Fruit fly (Drosophila melanogaster) whole organism, wandering third instar larva: ENCODE data around the gene CG6126.

ENCODE experiments used
- Abd-B ChIP-seq: fragments of >200 bp; optimal IDR thresholded peaks from 2 replicates; lab custom pipeline; 2017; ENCODE audit warnings: missing biosample characterization, missing genetic modification characterization
- CG32264 ChIP-seq: fragments of 200-800 bp; sonication (Bioruptor generic); optimal IDR thresholded peaks from 2 replicates; lab custom pipeline; 2016; ENCODE audit warnings: missing biosample characterization, missing genetic modification characterization
- CG9705 ChIP-seq: fragments of 200-800 bp; sonication (Bioruptor generic); optimal IDR thresholded peaks from 2 replicates; lab custom pipeline; 2018; ENCODE audit warnings: missing biosample characterization, mild to moderate bottlenecking, missing genetic modification characterization
- CrebA ChIP-seq: fragments of 200-800 bp; sonication (Bioruptor generic); optimal IDR thresholded peaks from 2 replicates; lab custom pipeline; 2016; ENCODE audit warnings: missing biosample characterization, mild to moderate bottlenecking, missing genetic modification characterization, borderline replicate concordance
- Dfd ChIP-seq: fragments of >200 bp; optimal IDR thresholded peaks from 2 replicates; lab custom pipeline; 2017; ENCODE audit warnings: missing biosample characterization, missing genetic modification characterization
- Dif ChIP-seq: fragments of 200-275, 200-300 bp; sonication (Bioruptor generic); optimal IDR thresholded peaks from 2 replicates; lab custom pipeline; 2018; ENCODE audit warnings: missing biosample characterization, missing genetic modification characterization; ENCODE audit not compliant: partially characterized antibody
- GATAd ChIP-seq: sonication (Bioruptor generic); optimal IDR thresholded peaks from 2 replicates; lab custom pipeline; 2016; ENCODE audit warnings: missing biosample characterization, missing genetic modification characterization
- HLH106 ChIP-seq: fragments of 200-800 bp; optimal IDR thresholded peaks from 3 replicates; lab custom pipeline; 2019; ENCODE audit warnings: missing biosample characterization, mild to moderate bottlenecking, missing genetic modification characterization, moderate library complexity
- Hnf4 ChIP-seq: fragments of 200-800 bp; sonication (Bioruptor generic); optimal IDR thresholded peaks from 2 replicates; lab custom pipeline; 2016; ENCODE audit warnings: missing biosample characterization, mild to moderate bottlenecking, missing genetic modification characterization
- Hr78 ChIP-seq: fragments of >200 bp; optimal IDR thresholded peaks from 2 replicates; lab custom pipeline; 2017; ENCODE audit warnings: missing biosample characterization, missing genetic modification characterization
- Hr83 ChIP-seq: fragments of 200-300 bp; sonication (Bioruptor generic); optimal IDR thresholded peaks from 2 replicates; lab custom pipeline; 2016; ENCODE audit warnings: missing biosample characterization, mild to moderate bottlenecking, missing genetic modification characterization, moderate library complexity; ENCODE audit not compliant: poor library complexity, severe bottlenecking
- Jra ChIP-seq: sonication (Bioruptor generic); optimal IDR thresholded peaks from 2 replicates; lab custom pipeline; 2016; ENCODE audit warnings: missing biosample characterization, missing genetic modification characterization
- Mio ChIP-seq: sonication (Bioruptor generic); optimal IDR thresholded peaks from 2 replicates; lab custom pipeline; 2016; ENCODE audit warnings: missing biosample characterization, missing genetic modification characterization
- Myc ChIP-seq: fragments of >200 bp; optimal IDR thresholded peaks from 2 replicates; lab custom pipeline; 2017
- N ChIP-seq: fragments of >200 bp; optimal IDR thresholded peaks from 2 replicates; lab custom pipeline; 2018; ENCODE audit warnings: missing biosample characterization, missing external identifiers, missing genetic modification characterization
- OdsH ChIP-seq: fragments of 200-800 bp; sonication (Bioruptor generic); optimal IDR thresholded peaks from 2 replicates; lab custom pipeline; 2016; ENCODE audit warnings: missing biosample characterization, mild to moderate bottlenecking, missing genetic modification characterization
- Rel ChIP-seq, 2 experiments: fragments of 200-800 bp; sonication (Bioruptor generic) in 1 of 2; optimal IDR thresholded peaks; 2 replicates in 1 of 2; 3 replicates in 1 of 2; lab custom pipeline; 2016 to 2019; ENCODE audit warnings: mild to moderate bottlenecking in 2 of 2, missing biosample characterization in 2 of 2, missing genetic modification characterization in 2 of 2, moderate library complexity in 1 of 2
- Sp1 ChIP-seq: fragments of 200-800 bp; sonication (Bioruptor generic); optimal IDR thresholded peaks from 3 replicates; lab custom pipeline; 2019; ENCODE audit warnings: missing biosample characterization, mild to moderate bottlenecking, missing genetic modification characterization, moderate library complexity
- Vsx2 ChIP-seq: fragments of 200-300, 225-300 bp; sonication (Bioruptor generic); optimal IDR thresholded peaks from 2 replicates; lab custom pipeline; 2018; ENCODE audit warnings: missing biosample characterization, missing genetic modification characterization; ENCODE audit not compliant: partially characterized antibody
- br ChIP-seq: fragments of 200-800 bp; sonication (Bioruptor generic); optimal IDR thresholded peaks from 2 replicates; lab custom pipeline; 2016; ENCODE audit warnings: missing biosample characterization, missing genetic modification characterization
- brk ChIP-seq: fragments of 200-800 bp; sonication (Bioruptor generic); optimal IDR thresholded peaks from 2 replicates; lab custom pipeline; 2016; ENCODE audit warnings: missing biosample characterization, mild to moderate bottlenecking, missing genetic modification characterization
- dl ChIP-seq, 2 experiments: fragments of 175-275, 200-275 bp in 1 of 2; fragments of 200-275 bp in 1 of 2; sonication (Bioruptor generic); optimal IDR thresholded peaks; lab custom pipeline; 2018; ENCODE audit warnings: mild to moderate bottlenecking in 2 of 2, missing biosample characterization in 2 of 2, missing genetic modification characterization in 2 of 2, moderate library complexity in 2 of 2; ENCODE audit not compliant: partially characterized antibody in 2 of 2, insufficient read depth in 1 of 2
- dmrt93B ChIP-seq: fragments of 200-800 bp; sonication (Bioruptor generic); optimal IDR thresholded peaks from 2 replicates; lab custom pipeline; 2018; ENCODE audit warnings: missing biosample characterization, mild to moderate bottlenecking, missing genetic modification characterization
- dsf ChIP-seq: sonication (Bioruptor generic); optimal IDR thresholded peaks from 2 replicates; lab custom pipeline; 2016; ENCODE audit warnings: missing biosample characterization, missing genetic modification characterization, borderline replicate concordance
- ey ChIP-seq: fragments of 200-800 bp; sonication (Bioruptor generic); optimal IDR thresholded peaks from 2 replicates; lab custom pipeline; 2016; ENCODE audit warnings: missing biosample characterization, missing genetic modification characterization
- foxo ChIP-seq, 2 experiments: fragments of 200-800 bp; sonication (Bioruptor generic); optimal IDR thresholded peaks; 2 replicates in 1 of 2; 3 replicates in 1 of 2; lab custom pipeline; 2016 to 2017; ENCODE audit warnings: missing biosample characterization in 2 of 2, missing genetic modification characterization in 2 of 2
- fru ChIP-seq: fragments of 200-800 bp; sonication (Bioruptor generic); optimal IDR thresholded peaks from 3 replicates; lab custom pipeline; 2016; ENCODE audit warnings: missing biosample characterization, mild to moderate bottlenecking, missing genetic modification characterization
- h ChIP-seq: fragments of 200-800 bp; sonication (Bioruptor generic); optimal IDR thresholded peaks from 3 replicates; lab custom pipeline; 2016; ENCODE audit warnings: missing biosample characterization, mild to moderate bottlenecking, missing genetic modification characterization
- jim ChIP-seq: fragments of 175-275, 200-325 bp; sonication (Bioruptor generic); optimal IDR thresholded peaks from 2 replicates; lab custom pipeline; 2016; ENCODE audit warnings: missing biosample characterization, mild to moderate bottlenecking, missing genetic modification characterization
- lola ChIP-seq: fragments of >200 bp; optimal IDR thresholded peaks from 2 replicates; lab custom pipeline; 2017; ENCODE audit warnings: missing biosample characterization, missing genetic modification characterization
- pan ChIP-seq: fragments of >200 bp; optimal IDR thresholded peaks from 2 replicates; lab custom pipeline; 2017
- psq ChIP-seq: fragments of 200-800 bp; sonication (Bioruptor generic); optimal IDR thresholded peaks from 3 replicates; lab custom pipeline; 2017; ENCODE audit warnings: missing biosample characterization, mild to moderate bottlenecking, missing genetic modification characterization, moderate library complexity
- rgr ChIP-seq: fragments of 200-800 bp; sonication (Bioruptor generic); optimal IDR thresholded peaks from 3 replicates; lab custom pipeline; 2016; ENCODE audit warnings: missing biosample characterization, mild to moderate bottlenecking, missing genetic modification characterization
- sage ChIP-seq: fragments of 200-800 bp; sonication (Bioruptor generic); optimal IDR thresholded peaks from 2 replicates; lab custom pipeline; 2016; ENCODE audit warnings: missing biosample characterization, mild to moderate bottlenecking, missing genetic modification characterization
- sv ChIP-seq: fragments of 200-800 bp; sonication (Bioruptor generic); optimal IDR thresholded peaks from 3 replicates; lab custom pipeline; 2016; ENCODE audit warnings: missing biosample characterization, missing genetic modification characterization
- tai ChIP-seq: sonication (Bioruptor generic); optimal IDR thresholded peaks from 2 replicates; lab custom pipeline; 2016; ENCODE audit warnings: missing biosample characterization, missing genetic modification characterization
- usp ChIP-seq: fragments of >200 bp; optimal IDR thresholded peaks from 2 replicates; lab custom pipeline; 2017; ENCODE audit warnings: missing biosample characterization, missing genetic modification characterization
- woc ChIP-seq: sonication (Bioruptor generic); optimal IDR thresholded peaks from 2 replicates; lab custom pipeline; 2016; ENCODE audit warnings: missing biosample characterization, mild to moderate bottlenecking, missing genetic modification characterization

Gene CG6126

dm6 chr3R:16211883-16212540 is 9.1 kb upstream of the CG6126 start (continued):
- TF ChIP-seq CG32264 (GFP tag; lab: Kevin White, UChicago) (no peak), tai (no peak)

dm6 chr3R:16210808-16211578 is 8.1 kb upstream of the CG6126 start:
- no peak for TF ChIP-seq CrebA (GFP tag; lab: Kevin White, UChicago)
- no peak for TF ChIP-seq Myc (lab: Kevin White, UChicago)
- TF ChIP-seq N = no peak
- TF ChIP-seq jim (GFP tag; lab: Kevin White, UChicago) = no peak
- peak; percentile 9 for TF ChIP-seq Hnf4 (GFP tag; lab: Kevin White, UChicago)
- TF ChIP-seq foxo (GFP tag; optimal IDR thresholded peaks at IDR 0.05; lab: Kevin White, UChicago) = peak in 1 of 2 experiments; percentile 27
- no peak for TF ChIP-seq br (GFP tag; lab: Kevin White, UChicago)
- TF ChIP-seq Jra (GFP tag; lab: Kevin White, UChicago) = no peak
- no peak for TF ChIP-seq Rel (GFP tag; optimal IDR thresholded peaks at IDR 0.05; lab: Kevin White, UChicago)
- TF ChIP-seq Rel (tag; optimal IDR thresholded peaks at IDR 0.05; lab: Kevin White, UChicago) = peak; percentile 37
- no peak for TF ChIP-seq dmrt93B (GFP tag; lab: Kevin White, UChicago)
- no peak for TF ChIP-seq brk (GFP tag; lab: Kevin White, UChicago)
- no peak for TF ChIP-seq HLH106 (tag; lab: Kevin White, UChicago)
- peak; percentile 17 for TF ChIP-seq rgr (GFP tag; lab: Kevin White, UChicago)
- TF ChIP-seq tai = peak; percentile 21
- TF ChIP-seq Dfd = no peak
- TF ChIP-seq Vsx2 = no peak
- no peak for TF ChIP-seq usp (GFP tag; lab: Kevin White, UChicago)
- TF ChIP-seq sage = no peak
- TF ChIP-seq woc = peak; percentile 8
- TF ChIP-seq CG9705 (GFP tag; lab: Kevin White, UChicago) = no peak
- no peak for TF ChIP-seq Abd-B
- no peak for TF ChIP-seq CG32264 (GFP tag; lab: Kevin White, UChicago)
- peak; percentile 4 for TF ChIP-seq Hr83 (GFP tag; lab: Kevin White, UChicago)
- no peak for TF ChIP-seq sv (GFP tag; lab: Kevin White, UChicago)
- TF ChIP-seq OdsH (GFP tag; lab: Kevin White, UChicago) = no peak
- no peak for TF ChIP-seq Dif
- TF ChIP-seq dsf (GFP tag; lab: Kevin White, UChicago) = no peak
- peak; percentile 2 for TF ChIP-seq ey
- TF ChIP-seq Mio = no peak
- no peak for TF ChIP-seq fru (GFP tag; lab: Kevin White, UChicago)
- no peak for TF ChIP-seq lola (GFP tag; lab: Kevin White, UChicago)
- TF ChIP-seq GATAd (GFP tag; lab: Kevin White, UChicago) = no peak
- no peak for TF ChIP-seq Sp1 (GFP tag; lab: Kevin White, UChicago)
- no peak for TF ChIP-seq h (GFP tag; lab: Kevin White, UChicago)
- TF ChIP-seq Hr78 (GFP tag; lab: Kevin White, UChicago) = no peak
- TF ChIP-seq dl (GFP tag; optimal IDR thresholded peaks at IDR 0.05; lab: Kevin White, UChicago; ENCODE audit: insufficient read depth in 1 of 2, partially characterized antibody in 2 of 2) = peak in 1 of 2 experiments; percentile 5
- no peak for TF ChIP-seq psq
- no peak for TF ChIP-seq pan (lab: Kevin White, UChicago)
